Fruit fly (Drosophila melanogaster): ENCODE results near the gene CG5746.
A peak's percentile ranks its signal among the peaks of the same experiment; 100 is the strongest.

Gene CG5746

DNA sequence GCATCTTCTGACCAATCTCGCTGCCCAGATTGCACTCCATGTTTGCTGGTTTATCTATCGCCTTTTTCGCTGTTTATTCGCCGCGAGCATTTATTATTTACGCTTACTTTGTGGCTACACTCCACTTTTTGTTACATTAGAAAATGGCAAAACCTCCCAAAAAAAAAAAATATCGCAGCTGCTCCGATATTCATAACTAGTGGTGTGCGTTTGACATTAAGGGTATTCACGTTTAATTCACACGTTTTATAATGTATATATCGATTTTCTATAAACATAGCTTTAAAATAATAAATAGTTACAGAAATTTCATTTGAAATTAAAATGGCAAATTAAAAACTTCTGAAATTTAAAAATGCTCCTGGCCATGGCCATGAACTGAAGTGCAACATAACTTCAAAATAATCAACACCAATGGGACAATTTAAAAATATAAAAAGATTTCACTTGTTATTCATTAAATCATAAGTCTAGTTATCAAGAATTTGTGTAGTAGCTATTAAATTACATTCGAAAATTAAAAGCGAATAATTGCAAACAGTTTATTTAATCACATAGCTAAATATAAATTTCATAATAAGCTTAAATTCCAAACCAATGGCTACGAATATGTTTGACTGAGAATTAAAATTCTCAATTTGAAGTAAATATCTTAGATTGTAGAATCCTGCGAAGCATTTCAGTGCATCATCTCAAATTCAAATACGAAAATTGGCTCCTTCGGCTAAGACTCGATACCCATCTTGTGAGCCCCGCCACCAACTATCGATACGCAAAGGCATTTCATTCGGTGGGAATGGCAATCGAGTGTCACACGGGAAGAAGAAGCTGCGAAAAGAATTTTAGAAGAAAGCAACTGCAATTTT, 30.1 kb downstream of the CG5746 start, which contains the start of the genes Nab2 and BRWD3 (continued):
- TF ChIP-seq CG31627 (GFP tag; optimal IDR thresholded peaks at IDR 0.05) (peak; percentile 56), Sox14 (GFP tag; optimal IDR thresholded peaks at IDR 0.05) (no peak), CG15336 (GFP tag; IDR thresholded peaks at IDR 0.05) (peak; percentile 44; the same call in 1 of the 2 replicates), Ets21C (GFP tag; optimal IDR thresholded peaks at IDR 0.05) (peak; percentile 21), cyc (GFP tag; optimal IDR thresholded peaks at IDR 0.05) (no peak), OdsH (GFP tag; optimal IDR thresholded peaks at IDR 0.05) (no peak), esn (GFP tag; optimal IDR thresholded peaks at IDR 0.05) (peak; percentile 59), CG11902 (GFP tag; optimal IDR thresholded peaks at IDR 0.05) (peak; percentile 22), Hr39 (GFP tag; optimal IDR thresholded peaks at IDR 0.05) (no peak), svp (GFP tag) (no peak), Eip78C (GFP tag) (no peak), CG6163 (GFP tag; IDR thresholded peaks at IDR 0.05) (peak; percentile 46; the same call in 1 of the 3 replicates), net (GFP tag; optimal IDR thresholded peaks at IDR 0.05) (no peak), CG32006 (GFP tag; optimal IDR thresholded peaks at IDR 0.05) (no peak), vri (GFP tag; optimal IDR thresholded peaks at IDR 0.05) (no peak), lz (GFP tag; optimal IDR thresholded peaks at IDR 0.05) (peak; percentile 54), Eip75B (GFP tag; optimal IDR thresholded peaks at IDR 0.05) (no peak), dsx (GFP tag; optimal IDR thresholded peaks at IDR 0.05; ENCODE audit: poor library complexity, severe bottlenecking) (no peak)

dm6 chr3R:24303060-24303459, 45.5 kb downstream of the CG5746 start:
- TF ChIP-seq svp (GFP tag) (no peak), CG8319 (GFP tag; optimal IDR thresholded peaks at IDR 0.05) (no peak), CG32006 (GFP tag; optimal IDR thresholded peaks at IDR 0.05) (peak; percentile 37), CG3919 (GFP tag; optimal IDR thresholded peaks at IDR 0.05) (no peak), CG34406 (GFP tag; optimal IDR thresholded peaks at IDR 0.05) (no peak), CG10631 (GFP tag; optimal IDR thresholded peaks at IDR 0.05) (no peak), CG7368 (GFP tag; optimal IDR thresholded peaks at IDR 0.05) (no peak), acj6 (GFP tag; optimal IDR thresholded peaks at IDR 0.05) (peak; percentile 10), Hr4 (GFP tag; optimal IDR thresholded peaks at IDR 0.05) (peak; percentile 40), Sox102F (GFP tag; optimal IDR thresholded peaks at IDR 0.05) (no peak), vri (GFP tag; optimal IDR thresholded peaks at IDR 0.05) (no peak), eg (GFP tag; IDR thresholded peaks at IDR 0.05) (peak; percentile 47; the same call in 1 of the 3 replicates), Blimp-1 (GFP tag; optimal IDR thresholded peaks at IDR 0.05) (no peak), Hr39 (GFP tag; optimal IDR thresholded peaks at IDR 0.05) (no peak), Lpt (GFP tag; optimal IDR thresholded peaks at IDR 0.05) (no peak), Eip78C (GFP tag) (no peak), CG6792 (GFP tag; optimal IDR thresholded peaks at IDR 0.05) (no peak), CG15336 (GFP tag; IDR thresholded peaks at IDR 0.05) (0 out of 2 replicates have a peak, but pooled peaks have one; percentile 37), Sox14 (GFP tag; optimal IDR thresholded peaks at IDR 0.05) (no peak)

DNA sequence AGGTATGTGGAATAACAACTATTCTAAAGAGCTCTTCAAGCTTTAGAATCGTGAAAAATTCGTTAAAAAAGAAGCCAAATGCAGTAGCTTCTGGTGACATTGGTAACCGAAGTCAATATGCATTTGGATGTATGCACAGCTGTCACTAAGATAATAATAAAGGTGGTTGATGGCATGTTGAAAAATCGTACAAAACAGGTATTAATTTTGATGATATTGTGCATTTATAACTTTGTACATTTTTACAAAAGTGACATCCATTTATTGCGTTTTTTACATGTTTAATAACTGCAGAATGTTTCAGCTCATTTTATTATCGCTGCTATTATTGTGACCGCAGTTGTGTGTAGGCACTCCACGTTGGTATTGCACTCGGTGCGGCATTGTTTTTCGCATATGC, 47.1 kb downstream of the CG5746 start:
- TF ChIP-seq salr (GFP tag; optimal IDR thresholded peaks at IDR 0.05) (no peak), fd59A (GFP tag; optimal IDR thresholded peaks at IDR 0.05) (peak; percentile 14), acj6 (GFP tag; optimal IDR thresholded peaks at IDR 0.05) (peak; percentile 39), CG6792 (GFP tag; optimal IDR thresholded peaks at IDR 0.05) (peak; percentile 31), Sox102F (GFP tag; optimal IDR thresholded peaks at IDR 0.05) (no peak), Eip75B (GFP tag; optimal IDR thresholded peaks at IDR 0.05) (peak; percentile 31), ss (GFP tag; optimal IDR thresholded peaks at IDR 0.05) (peak in 1 of 2 experiments; percentile 15), CG3919 (GFP tag; optimal IDR thresholded peaks at IDR 0.05) (no peak), Eip93F (GFP tag; optimal IDR thresholded peaks at IDR 0.05) (no peak), CG11294 (GFP tag; IDR thresholded peaks at IDR 0.05) (0 out of 2 replicates have a peak, but pooled peaks have one; percentile 10), CG8632 (GFP tag; optimal IDR thresholded peaks at IDR 0.05) (peak; percentile 32), Hr4 (GFP tag; optimal IDR thresholded peaks at IDR 0.05) (peak; percentile 59), CG3032 (tag; optimal IDR thresholded peaks at IDR 0.05) (no peak), CG8319 (GFP tag; optimal IDR thresholded peaks at IDR 0.05) (no peak), pdm3 (GFP tag; optimal IDR thresholded peaks at IDR 0.05) (peak; percentile 52), Lpt (GFP tag; optimal IDR thresholded peaks at IDR 0.05) (peak; percentile 15), CG4318 (GFP tag; optimal IDR thresholded peaks at IDR 0.05) (peak; percentile 25), Met (GFP tag; optimal IDR thresholded peaks at IDR 0.05) (no peak), CG10631 (GFP tag; optimal IDR thresholded peaks at IDR 0.05) (peak; percentile 14), CG8119 (GFP tag; IDR thresholded peaks at IDR 0.05) (no peak; the same call in 2 of the 3 replicates), OdsH (GFP tag; optimal IDR thresholded peaks at IDR 0.05) (peak; percentile 50), CG6854 (GFP tag; optimal IDR thresholded peaks at IDR 0.05) (no peak), CG31627 (GFP tag; optimal IDR thresholded peaks at IDR 0.05) (peak; percentile 47), CG11902 (GFP tag; optimal IDR thresholded peaks at IDR 0.05) (no peak), CG6163 (GFP tag; IDR thresholded peaks at IDR 0.05) (0 out of 3 replicates have a peak, but pooled peaks have one; percentile 49), topi (GFP tag; optimal IDR thresholded peaks at IDR 0.05) (peak; percentile 44), CG15336 (GFP tag; IDR thresholded peaks at IDR 0.05) (peak; percentile 64), spab (GFP tag; optimal IDR thresholded peaks at IDR 0.05) (no peak), CG7368 (GFP tag; optimal IDR thresholded peaks at IDR 0.05) (peak; percentile 23)

Data from whole organism, prepupa.